Fruit fly (Drosophila melanogaster) whole organism, embryonic: ENCODE data around the gene grass.

ENCODE experiments used
- C15 ChIP-seq: fragments of 200-800 bp; sonication (Bioruptor generic); IDR thresholded peaks from 3 replicates; pipeline ENCODE4 v1.3.6; 2022; ENCODE audit warnings: missing biosample characterization, missing genetic modification characterization
- CG10431 ChIP-seq: fragments of 200-800 bp; sonication (Bioruptor generic); optimal IDR thresholded peaks from 3 replicates; lab custom pipeline; 2018; ENCODE audit warnings: missing biosample characterization, mild to moderate bottlenecking, missing genetic modification characterization
- CG10654 ChIP-seq: fragments of 200-800 bp; sonication (Bioruptor generic); optimal IDR thresholded peaks from 2 replicates; lab custom pipeline; 2016; ENCODE audit warnings: missing biosample characterization, missing genetic modification characterization
- CG12236 ChIP-seq: fragments of 200-800 bp; sonication (Bioruptor generic); optimal IDR thresholded peaks from 2 replicates; lab custom pipeline; 2016; ENCODE audit warnings: missing biosample characterization, missing genetic modification characterization
- CG13287 ChIP-seq: fragments of 200-800 bp; sonication (Bioruptor generic); IDR thresholded peaks from 2 replicates; pipeline ENCODE4 v1.3.6; 2022; ENCODE audit warnings: missing biosample characterization, missing genetic modification characterization; ENCODE audit not compliant: partially characterized antibody
- CG18764 ChIP-seq: fragments of 200-800 bp; sonication (Bioruptor generic); optimal IDR thresholded peaks from 3 replicates; lab custom pipeline; 2016; ENCODE audit warnings: missing biosample characterization, missing genetic modification characterization
- CG31388 ChIP-seq: fragments of 200-800 bp; sonication (Bioruptor generic); optimal IDR thresholded peaks from 2 replicates; lab custom pipeline; 2016; ENCODE audit warnings: missing biosample characterization, missing genetic modification characterization
- CG3163 ChIP-seq: fragments of 200-800 bp; sonication (Bioruptor generic); optimal IDR thresholded peaks from 3 replicates; lab custom pipeline; 2016; ENCODE audit warnings: missing biosample characterization, missing genetic modification characterization
- CG32767 ChIP-seq: fragments of 200-800 bp; sonication (Bioruptor generic); IDR thresholded peaks from 2 replicates; pipeline ENCODE4 v1.3.6; 2022; ENCODE audit warnings: missing biosample characterization, missing genetic modification characterization
- CG34224 ChIP-seq: fragments of 200-800 bp; sonication (Bioruptor generic); IDR thresholded peaks from 3 replicates; pipeline ENCODE4 v1.3.6; 2022; ENCODE audit warnings: missing biosample characterization, missing genetic modification characterization; ENCODE audit not compliant: partially characterized antibody
- CG4360 ChIP-seq: fragments of 200-800 bp; sonication (Bioruptor generic); IDR thresholded peaks from 2 replicates; pipeline ENCODE4 v1.3.6; 2022; ENCODE audit warnings: missing biosample characterization, missing genetic modification characterization
- CG6683 ChIP-seq: fragments of 200-800 bp; sonication (Bioruptor generic); optimal IDR thresholded peaks from 2 replicates; lab custom pipeline; 2017; ENCODE audit warnings: missing biosample characterization, mild to moderate bottlenecking, missing genetic modification characterization, missing genetic modification reagents
- CG6791 ChIP-seq: fragments of 200-800 bp; sonication (Bioruptor generic); IDR thresholded peaks from 3 replicates; pipeline ENCODE4 v1.3.6; 2022; ENCODE audit warnings: missing biosample characterization, missing genetic modification characterization; ENCODE audit not compliant: partially characterized antibody
- Dad ChIP-seq: fragments of 200-800 bp; sonication (Bioruptor generic); optimal IDR thresholded peaks from 3 replicates; lab custom pipeline; 2016; ENCODE audit warnings: missing biosample characterization, missing genetic modification characterization
- Drgx ChIP-seq: fragments of 200-800 bp; sonication (Bioruptor generic); IDR thresholded peaks from 2 replicates; pipeline ENCODE4 v1.3.6; 2022; ENCODE audit warnings: missing biosample characterization, missing genetic modification characterization
- Elba2 ChIP-seq: fragments of 200-800 bp; sonication (Bioruptor generic); optimal IDR thresholded peaks from 3 replicates; lab custom pipeline; 2016; ENCODE audit warnings: missing biosample characterization, missing genetic modification characterization
- Ets65A ChIP-seq: fragments of 200-800 bp; sonication (Bioruptor generic); peaks from one replicate; lab custom pipeline; 2016; ENCODE audit warnings: missing biosample characterization, missing genetic modification characterization
- Gug ChIP-seq: fragments of 200-800 bp; sonication (Bioruptor generic); IDR thresholded peaks from 4 replicates; pipeline ENCODE4 v1.3.6; 2022; ENCODE audit warnings: missing biosample characterization, missing genetic modification characterization
- Jarid2 ChIP-seq: fragments of 200-800 bp; sonication (Bioruptor generic); optimal IDR thresholded peaks from 3 replicates; lab custom pipeline; 2017; ENCODE audit warnings: mild to moderate bottlenecking, missing biosample characterization, missing genetic modification reagents, missing genetic modification characterization
- MTF-1 ChIP-seq: fragments of 200-800 bp; sonication (Bioruptor generic); optimal IDR thresholded peaks from 2 replicates; lab custom pipeline; 2018; ENCODE audit warnings: missing biosample characterization, mild to moderate bottlenecking, missing genetic modification characterization, borderline replicate concordance
- Mes4 ChIP-seq: fragments of 200-800 bp; sonication (Bioruptor generic); optimal IDR thresholded peaks from 2 replicates; lab custom pipeline; 2016; ENCODE audit warnings: missing biosample characterization, missing genetic modification characterization
- Nf-YB ChIP-seq: fragments of 200-800 bp; sonication (Bioruptor generic); optimal IDR thresholded peaks from 3 replicates; lab custom pipeline; 2019; ENCODE audit warnings: missing biosample characterization, mild to moderate bottlenecking, missing genetic modification characterization, moderate library complexity
- Nf-YC ChIP-seq: fragments of 200-800 bp; optimal IDR thresholded peaks from 3 replicates; lab custom pipeline; 2019; ENCODE audit warnings: missing biosample characterization, mild to moderate bottlenecking, missing genetic modification characterization, moderate library complexity
- Poxn ChIP-seq: fragments of 200-800 bp; sonication (Bioruptor generic); IDR thresholded peaks from 2 replicates; pipeline ENCODE4 v1.3.6; 2022; ENCODE audit warnings: missing biosample characterization, missing genetic modification characterization
- Six4 ChIP-seq: fragments of 200-800 bp; sonication (Bioruptor generic); optimal IDR thresholded peaks from 2 replicates; lab custom pipeline; 2016; ENCODE audit warnings: missing biosample characterization, missing genetic modification characterization
- Trl ChIP-seq, 3 experiments: fragments of >200 bp in 2 of 3; fragments of 200-800 bp in 1 of 3; sonication (Bioruptor generic) in 1 of 3; optimal IDR thresholded peaks; 2 replicates in 1 of 3; 3 replicates in 2 of 3; lab custom pipeline; 2016 to 2017; ENCODE audit warnings: missing biosample characterization in 1 of 3, missing genetic modification characterization in 1 of 3
- abd-A ChIP-seq: fragments of 200-800 bp; sonication (Bioruptor generic); optimal IDR thresholded peaks from 3 replicates; lab custom pipeline; 2019; ENCODE audit warnings: missing biosample characterization, mild to moderate bottlenecking, missing genetic modification characterization, moderate library complexity
- chn ChIP-seq: fragments of 200-800 bp; sonication (Bioruptor generic); optimal IDR thresholded peaks from 2 replicates; lab custom pipeline; 2016; ENCODE audit warnings: missing biosample characterization, missing genetic modification characterization
- ci ChIP-seq: fragments of 200-800 bp; sonication (Bioruptor generic); IDR thresholded peaks from 3 replicates; pipeline ENCODE4 v1.3.6; 2022; ENCODE audit warnings: missing biosample characterization, missing genetic modification characterization
- dan ChIP-seq: fragments of 200-800 bp; sonication (Bioruptor generic); IDR thresholded peaks from 2 replicates; pipeline ENCODE4 v1.3.6; 2022; ENCODE audit warnings: missing biosample characterization, missing genetic modification characterization
- hkb ChIP-seq, 2 experiments: fragments of 200-800 bp in 1 of 2; fragments of >200 bp in 1 of 2; sonication (Bioruptor generic) in 1 of 2; IDR thresholded peaks in 1 of 2; optimal IDR thresholded peaks in 1 of 2; 2 replicates each; pipeline versions ENCODE4 v1.3.6 to Lab custom; 2017 to 2022; ENCODE audit warnings: missing biosample characterization in 1 of 2, missing genetic modification characterization in 1 of 2
- kni ChIP-seq: fragments of 200-800 bp; sonication (Bioruptor generic); optimal IDR thresholded peaks from 3 replicates; lab custom pipeline; 2017; ENCODE audit warnings: mild to moderate bottlenecking, missing biosample characterization, missing genetic modification reagents, missing genetic modification characterization
- lab ChIP-seq: fragments of 200-800 bp; sonication (Bioruptor generic); optimal IDR thresholded peaks from 3 replicates; lab custom pipeline; 2017; ENCODE audit warnings: missing biosample characterization, missing genetic modification characterization, mild to moderate bottlenecking, moderate library complexity, missing genetic modification reagents
- maf-S ChIP-seq: fragments of 200-800 bp; sonication (Bioruptor generic); optimal IDR thresholded peaks from 2 replicates; lab custom pipeline; 2016; ENCODE audit warnings: missing biosample characterization, missing genetic modification characterization
- mam ChIP-seq: fragments of 200-800 bp; sonication (Bioruptor generic); optimal IDR thresholded peaks from 3 replicates; lab custom pipeline; 2016; ENCODE audit warnings: missing biosample characterization, missing genetic modification characterization
- mld ChIP-seq: fragments of 200-800 bp; sonication (Bioruptor generic); IDR thresholded peaks from 3 replicates; pipeline ENCODE4 v1.3.6; 2022; ENCODE audit warnings: missing biosample characterization, missing genetic modification characterization; ENCODE audit not compliant: partially characterized antibody
- nom ChIP-seq: fragments of 200-800 bp; sonication (Bioruptor generic); optimal IDR thresholded peaks from 2 replicates; lab custom pipeline; 2017; ENCODE audit warnings: missing biosample characterization, missing genetic modification characterization, mild to moderate bottlenecking, moderate library complexity, missing genetic modification reagents
- pnt ChIP-seq: fragments of 200-800 bp; sonication (Bioruptor generic); optimal IDR thresholded peaks from 3 replicates; lab custom pipeline; 2016; ENCODE audit warnings: missing biosample characterization, missing genetic modification characterization
- pros ChIP-seq: fragments of 200-800 bp; sonication (Bioruptor generic); optimal IDR thresholded peaks from 3 replicates; lab custom pipeline; 2019; ENCODE audit warnings: missing biosample characterization, mild to moderate bottlenecking, missing genetic modification characterization, moderate library complexity
- repo ChIP-seq: fragments of 200-800 bp; sonication (Bioruptor generic); optimal IDR thresholded peaks from 2 replicates; lab custom pipeline; 2016; ENCODE audit warnings: missing biosample characterization, missing genetic modification characterization
- run ChIP-seq: fragments of 200-800 bp; sonication (Bioruptor generic); optimal IDR thresholded peaks from 3 replicates; lab custom pipeline; 2018; ENCODE audit warnings: missing biosample characterization, mild to moderate bottlenecking, missing genetic modification characterization
- shn ChIP-seq: fragments of 200-800 bp; sonication (Bioruptor generic); optimal IDR thresholded peaks from 3 replicates; lab custom pipeline; 2016; ENCODE audit warnings: missing biosample characterization, missing genetic modification characterization
- slbo ChIP-seq: fragments of 200-800 bp; sonication (Bioruptor generic); IDR thresholded peaks from 2 replicates; pipeline ENCODE4 v1.3.6; 2022; ENCODE audit warnings: missing biosample characterization, missing genetic modification characterization
- slp2 ChIP-seq: fragments of 200-800 bp; sonication (Bioruptor generic); optimal IDR thresholded peaks from 2 replicates; lab custom pipeline; 2016; ENCODE audit warnings: missing biosample characterization, missing genetic modification characterization
- sna ChIP-seq: fragments of 200-800 bp; sonication (Bioruptor generic); IDR thresholded peaks from 2 replicates; pipeline ENCODE4 v1.3.6; 2022; ENCODE audit warnings: missing biosample characterization, missing genetic modification characterization; ENCODE audit not compliant: partially characterized antibody
- tin ChIP-seq: fragments of 200-800 bp; sonication (Bioruptor generic); optimal IDR thresholded peaks from 3 replicates; lab custom pipeline; 2016; ENCODE audit warnings: missing biosample characterization, missing genetic modification characterization
- unc-4 ChIP-seq: fragments of 200-800 bp; sonication (Bioruptor generic); IDR thresholded peaks from 2 replicates; pipeline ENCODE4 v1.3.6; 2022; ENCODE audit warnings: missing biosample characterization, missing genetic modification characterization; ENCODE audit not compliant: partially characterized antibody
- vvl ChIP-seq: fragments of 200-800 bp; sonication (Bioruptor generic); IDR thresholded peaks from 2 replicates; pipeline ENCODE4 v1.3.6; 2022; ENCODE audit warnings: missing biosample characterization, missing genetic modification characterization
- wor ChIP-seq: fragments of 200-800 bp; sonication (Bioruptor generic); IDR thresholded peaks from 2 replicates; pipeline ENCODE4 v1.3.6; 2022; ENCODE audit warnings: missing biosample characterization, missing genetic modification characterization
- yki ChIP-seq: fragments of >200 bp; optimal IDR thresholded peaks from 3 replicates; lab custom pipeline; 2018

grass gene

dm6 chr3R:27194106-27194505, 36.4 kb downstream of the grass start, which contains the start of gene Ser (continued):
- TF ChIP-seq shn (GFP tag; lab: Kevin White, UChicago): no peak
- no peak for TF ChIP-seq CG4360 (GFP tag; lab: Robert Waterston, UW)
- peak; percentile 94 for TF ChIP-seq Nf-YB
- no peak for TF ChIP-seq repo (GFP tag; lab: Kevin White, UChicago)
- TF ChIP-seq kni (GFP tag; lab: Kevin White, UChicago): peak; percentile 43
- no peak for TF ChIP-seq MTF-1 (GFP tag; lab: Kevin White, UChicago)
- TF ChIP-seq sna: peak; percentile 58; the same call in 1 of the 2 replicates
- TF ChIP-seq yki (lab: Kevin White, UChicago): peak; percentile 48
- TF ChIP-seq CG34224 (GFP tag; lab: Robert Waterston, UW): peak; percentile 27; the same call in 1 of the 3 replicates
- peak; percentile 56 for TF ChIP-seq nom
- 0 out of 2 replicates have a peak, but pooled peaks have one; percentile 29 for TF ChIP-seq vvl (GFP tag; lab: Robert Waterston, UW)
- TF ChIP-seq pros (GFP tag; lab: Kevin White, UChicago): peak; percentile 72
- TF ChIP-seq abd-A: peak; percentile 9
- TF ChIP-seq wor (GFP tag; lab: Robert Waterston, UW): no peak
- TF ChIP-seq CG32767 (GFP tag; lab: Robert Waterston, UW): no peak
- TF ChIP-seq CG12236 (GFP tag; lab: Kevin White, UChicago): no peak
- TF ChIP-seq Nf-YC (tag; lab: Kevin White, UChicago): peak; percentile 93
- TF ChIP-seq Dad (GFP tag; lab: Kevin White, UChicago): no peak
- TF ChIP-seq lab (GFP tag; lab: Kevin White, UChicago): no peak
- TF ChIP-seq CG10431 (GFP tag; lab: Kevin White, UChicago): peak; percentile 2
- no peak for TF ChIP-seq CG6683
- no peak for TF ChIP-seq maf-S (GFP tag; lab: Kevin White, UChicago)
- peak; percentile 96 for TF ChIP-seq CG3163 (GFP tag; lab: Kevin White, UChicago)
- 0 out of 2 replicates have a peak, but pooled peaks have one; percentile 21 for TF ChIP-seq slbo (GFP tag; lab: Robert Waterston, UW)
- no peak for TF ChIP-seq pnt (GFP tag; lab: Kevin White, UChicago)
- TF ChIP-seq mld (GFP tag; lab: Robert Waterston, UW): no peak
- peak; percentile 82 for TF ChIP-seq Ets65A (GFP tag; lab: Kevin White, UChicago)
- no peak for TF ChIP-seq Elba2 (GFP tag; lab: Kevin White, UChicago)
- no peak for TF ChIP-seq Mes4
- no peak for TF ChIP-seq Six4 (GFP tag; lab: Kevin White, UChicago)
- TF ChIP-seq CG18764 (GFP tag; lab: Kevin White, UChicago): no peak
- no peak for TF ChIP-seq Gug (GFP tag; lab: Robert Waterston, UW)
- peak; percentile 59 to 83 for TF ChIP-seq Trl (optimal IDR thresholded peaks at IDR 0.05; lab: Kevin White, UChicago)
- no peak for TF ChIP-seq Trl (GFP tag; optimal IDR thresholded peaks at IDR 0.05; lab: Kevin White, UChicago)
- no peak for TF ChIP-seq Poxn (GFP tag; lab: Robert Waterston, UW)
- TF ChIP-seq ci (GFP tag; lab: Robert Waterston, UW): no peak
- no peak for TF ChIP-seq tin
- peak; percentile 30; the same call in 1 of the 2 replicates for TF ChIP-seq CG13287 (GFP tag; lab: Robert Waterston, UW)
- no peak for TF ChIP-seq slp2 (GFP tag; lab: Kevin White, UChicago)
- peak; percentile 86 for TF ChIP-seq Jarid2 (GFP tag; lab: Kevin White, UChicago)
- TF ChIP-seq dan (GFP tag; lab: Robert Waterston, UW): no peak
- TF ChIP-seq CG31388 (GFP tag; lab: Kevin White, UChicago): no peak
- TF ChIP-seq CG6791 (GFP tag; lab: Robert Waterston, UW): 0 out of 3 replicates have a peak, but pooled peaks have one; percentile 4
- TF ChIP-seq C15 (GFP tag; lab: Robert Waterston, UW): no peak
- no peak for TF ChIP-seq Drgx
- TF ChIP-seq hkb (optimal IDR thresholded peaks at IDR 0.05; lab: Kevin White, UChicago): no peak
- 0 out of 2 replicates have a peak, but pooled peaks have one; percentile 17 for TF ChIP-seq hkb (GFP tag; IDR thresholded peaks at IDR 0.05; lab: Robert Waterston, UW)
- TF ChIP-seq CG10654: no peak
- no peak for TF ChIP-seq mam (GFP tag; lab: Kevin White, UChicago)
- TF ChIP-seq unc-4 (GFP tag; lab: Robert Waterston, UW): 0 out of 2 replicates have a peak, but pooled peaks have one; percentile 31
- TF ChIP-seq run (tag; lab: Kevin White, UChicago): peak; percentile 42
- TF ChIP-seq chn (GFP tag; lab: Kevin White, UChicago): no peak
